Fruit fly (Drosophila melanogaster) whole organism, embryonic: ENCODE measurements around the gene CG32554.

Source experiments
- Awh ChIP-seq: fragments of 200-800 bp; sonication (Bioruptor generic); IDR thresholded peaks from 2 replicates; pipeline ENCODE4, ENCODE4 v1.3.6; 2022; ENCODE audit warnings: missing biosample characterization, missing genetic modification characterization
- CG15479 ChIP-seq: fragments of 200-800 bp; sonication (Bioruptor generic); optimal IDR thresholded peaks from 3 replicates; lab custom pipeline; 2019; ENCODE audit warnings: missing biosample characterization, mild to moderate bottlenecking, missing genetic modification characterization, moderate library complexity
- CG17186 ChIP-seq: fragments of 200-800 bp; sonication (Bioruptor generic); optimal IDR thresholded peaks from 3 replicates; lab custom pipeline; 2017; ENCODE audit warnings: missing biosample characterization, missing genetic modification reagents, missing genetic modification characterization
- CG17359 ChIP-seq: fragments of 200-800 bp; sonication (Bioruptor generic); optimal IDR thresholded peaks from 3 replicates; lab custom pipeline; 2018; ENCODE audit warnings: missing biosample characterization, mild to moderate bottlenecking, missing genetic modification characterization, moderate library complexity
- CG1792 ChIP-seq: fragments of 200-800 bp; sonication (Bioruptor generic); optimal IDR thresholded peaks from 2 replicates; lab custom pipeline; 2016; ENCODE audit warnings: missing biosample characterization, missing genetic modification characterization
- CG2129 ChIP-seq: fragments of 200-800 bp; sonication (Bioruptor generic); IDR thresholded peaks from 2 replicates; pipeline ENCODE4 v1.3.6; 2022; ENCODE audit warnings: missing biosample characterization, missing genetic modification characterization; ENCODE audit not compliant: partially characterized antibody
- CG2889 ChIP-seq: fragments of 200-800 bp; sonication (Bioruptor generic); IDR thresholded peaks from 3 replicates; pipeline ENCODE4 v1.3.6; 2022; ENCODE audit warnings: missing biosample characterization, missing genetic modification characterization
- CG3065 ChIP-seq: fragments of 200-800 bp; sonication (Bioruptor generic); optimal IDR thresholded peaks from 2 replicates; lab custom pipeline; 2016; ENCODE audit warnings: missing biosample characterization, missing genetic modification characterization
- CG33557 ChIP-seq: fragments of 200-800 bp; sonication (Bioruptor generic); optimal IDR thresholded peaks from 2 replicates; lab custom pipeline; 2019; ENCODE audit warnings: missing biosample characterization, mild to moderate bottlenecking, missing genetic modification characterization, moderate library complexity
- CG4360 ChIP-seq: fragments of 200-800 bp; sonication (Bioruptor generic); IDR thresholded peaks from 2 replicates; pipeline ENCODE4 v1.3.6; 2022; ENCODE audit warnings: missing biosample characterization, missing genetic modification characterization
- CG6791 ChIP-seq: fragments of 200-800 bp; sonication (Bioruptor generic); IDR thresholded peaks from 3 replicates; pipeline ENCODE4 v1.3.6; 2022; ENCODE audit warnings: missing biosample characterization, missing genetic modification characterization; ENCODE audit not compliant: partially characterized antibody
- CTCF ChIP-seq: fragments of 200-800 bp; sonication (Bioruptor generic); optimal IDR thresholded peaks from 2 replicates; lab custom pipeline; 2017; ENCODE audit warnings: missing biosample characterization, mild to moderate bottlenecking, missing genetic modification characterization, moderate library complexity
- Chrac-16 ChIP-seq: fragments of 200-800 bp; sonication (Bioruptor generic); optimal IDR thresholded peaks from 3 replicates; lab custom pipeline; 2016; ENCODE audit warnings: missing biosample characterization, missing genetic modification characterization
- Dip2 ChIP-seq: fragments of 200-800 bp; sonication (Bioruptor generic); IDR thresholded peaks from 2 replicates; pipeline ENCODE4 v1.3.6; 2022; ENCODE audit warnings: missing biosample characterization, missing genetic modification characterization
- Elba2 ChIP-seq: fragments of 200-800 bp; sonication (Bioruptor generic); optimal IDR thresholded peaks from 3 replicates; lab custom pipeline; 2016; ENCODE audit warnings: missing biosample characterization, missing genetic modification characterization
- Ets65A ChIP-seq: fragments of 200-800 bp; sonication (Bioruptor generic); peaks from one replicate; lab custom pipeline; 2016; ENCODE audit warnings: missing biosample characterization, missing genetic modification characterization
- HLH3B ChIP-seq: fragments of 200-800 bp; sonication (Bioruptor generic); IDR thresholded peaks from 2 replicates; pipeline ENCODE4 v1.3.6; 2022; ENCODE audit warnings: missing biosample characterization, missing genetic modification characterization
- HLH4C ChIP-seq: fragments of 200-800 bp; sonication (Bioruptor generic); IDR thresholded peaks from 3 replicates; pipeline ENCODE4 v1.3.6; 2022; ENCODE audit warnings: missing biosample characterization, missing genetic modification characterization; ENCODE audit not compliant: partially characterized antibody
- Hr51 ChIP-seq, 2 experiments: fragments of 200-800 bp; sonication (Bioruptor generic); optimal IDR thresholded peaks; 2 replicates in 1 of 2; 3 replicates in 1 of 2; lab custom pipeline; 2016 to 2018; ENCODE audit warnings: missing biosample characterization in 2 of 2, missing genetic modification characterization in 2 of 2, mild to moderate bottlenecking in 1 of 2, moderate library complexity in 1 of 2
- Jarid2 ChIP-seq: fragments of 200-800 bp; sonication (Bioruptor generic); optimal IDR thresholded peaks from 3 replicates; lab custom pipeline; 2017; ENCODE audit warnings: mild to moderate bottlenecking, missing biosample characterization, missing genetic modification reagents, missing genetic modification characterization
- Lpt ChIP-seq: fragments of >200 bp; optimal IDR thresholded peaks from 2 replicates; lab custom pipeline; 2018; ENCODE audit warnings: missing biosample characterization, missing genetic modification characterization
- NFAT ChIP-seq: fragments of 200-800 bp; sonication (Bioruptor generic); IDR thresholded peaks from 2 replicates; pipeline ENCODE4 v1.3.6; 2022; ENCODE audit warnings: missing biosample characterization, missing genetic modification characterization
- NfI ChIP-seq: fragments of 200-800 bp; sonication (Bioruptor generic); optimal IDR thresholded peaks from 3 replicates; lab custom pipeline; 2018; ENCODE audit warnings: missing biosample characterization, mild to moderate bottlenecking, missing genetic modification characterization, moderate library complexity
- PHDP ChIP-seq: fragments of 200-800 bp; sonication (Bioruptor generic); optimal IDR thresholded peaks from 3 replicates; lab custom pipeline; 2018; ENCODE audit warnings: missing biosample characterization, mild to moderate bottlenecking, missing genetic modification characterization, moderate library complexity
- Taf1 ChIP-seq: fragments of 200-800 bp; sonication (Bioruptor generic); IDR thresholded peaks from 2 replicates; pipeline ENCODE4 v1.3.6; 2022; ENCODE audit warnings: missing biosample characterization, missing genetic modification characterization
- abd-A ChIP-seq: fragments of 200-800 bp; sonication (Bioruptor generic); optimal IDR thresholded peaks from 3 replicates; lab custom pipeline; 2019; ENCODE audit warnings: missing biosample characterization, mild to moderate bottlenecking, missing genetic modification characterization, moderate library complexity
- aop ChIP-seq: fragments of 200-800 bp; sonication (Bioruptor generic); IDR thresholded peaks from 2 replicates; pipeline ENCODE4 v1.3.6; 2022; ENCODE audit warnings: missing biosample characterization, missing genetic modification characterization
- ash1 ChIP-seq: fragments of 200-800 bp; sonication (Bioruptor generic); optimal IDR thresholded peaks from 2 replicates; lab custom pipeline; 2018; ENCODE audit warnings: missing biosample characterization, mild to moderate bottlenecking, missing genetic modification characterization
- bigmax ChIP-seq: fragments of 200-800 bp; sonication (Bioruptor generic); optimal IDR thresholded peaks from 2 replicates; lab custom pipeline; 2018; ENCODE audit warnings: missing biosample characterization, mild to moderate bottlenecking, missing genetic modification characterization
- cad ChIP-seq: fragments of >200 bp; optimal IDR thresholded peaks from 2 replicates; lab custom pipeline; 2017; ENCODE audit warnings: missing biosample characterization, missing genetic modification characterization
- cas ChIP-seq: fragments of 200-800 bp; sonication (Bioruptor generic); IDR thresholded peaks from 2 replicates; pipeline ENCODE4 v1.3.6; 2022; ENCODE audit warnings: missing biosample characterization, missing genetic modification characterization
- chinmo ChIP-seq: fragments of 200-800 bp; sonication (Bioruptor generic); IDR thresholded peaks from 4 replicates; pipeline ENCODE4 v1.3.6; 2022; ENCODE audit warnings: missing biosample characterization, missing genetic modification characterization; ENCODE audit not compliant: partially characterized antibody
- crol ChIP-seq: fragments of 200-800 bp; sonication (Bioruptor generic); IDR thresholded peaks from 2 replicates; pipeline ENCODE4 v1.3.6; 2022; ENCODE audit warnings: missing biosample characterization, missing genetic modification characterization
- eve ChIP-seq, 2 experiments: fragments of >200 bp; optimal IDR thresholded peaks; 2 replicates each; lab custom pipeline; 2017; ENCODE audit warnings: missing biosample characterization in 2 of 2, missing genetic modification characterization in 2 of 2
- exex ChIP-seq: fragments of 200-800 bp; sonication (Bioruptor generic); optimal IDR thresholded peaks from 4 replicates; lab custom pipeline; 2018; ENCODE audit warnings: missing biosample characterization, mild to moderate bottlenecking, missing genetic modification characterization, moderate library complexity
- fru ChIP-seq: fragments of >200 bp; optimal IDR thresholded peaks from 2 replicates; lab custom pipeline; 2017
- grau ChIP-seq: fragments of 200-800 bp; optimal IDR thresholded peaks from 3 replicates; lab custom pipeline; 2019; ENCODE audit warnings: missing biosample characterization, mild to moderate bottlenecking, missing genetic modification characterization, moderate library complexity
- insv ChIP-seq, 2 experiments: fragments of 200-800 bp; sonication (Bioruptor generic); optimal IDR thresholded peaks; 3 replicates each; lab custom pipeline; 2016 to 2018; ENCODE audit warnings: missing biosample characterization in 2 of 2, missing genetic modification characterization in 2 of 2
- kah ChIP-seq: fragments of 200-800 bp; sonication (Bioruptor generic); optimal IDR thresholded peaks from 2 replicates; lab custom pipeline; 2018; ENCODE audit warnings: missing biosample characterization, mild to moderate bottlenecking, missing genetic modification characterization
- lov ChIP-seq, 2 experiments: fragments of 200-800 bp in 1 of 2; fragments of >200 bp in 1 of 2; sonication (Bioruptor generic) in 1 of 2; IDR thresholded peaks in 1 of 2; optimal IDR thresholded peaks in 1 of 2; 2 replicates in 1 of 2; 3 replicates in 1 of 2; pipeline versions ENCODE4 v1.3.6 to Lab custom; 2017 to 2022; ENCODE audit warnings: missing biosample characterization in 1 of 2, missing genetic modification characterization in 1 of 2
- pita ChIP-seq: fragments of 200-800 bp; sonication (Bioruptor generic); optimal IDR thresholded peaks from 2 replicates; lab custom pipeline; 2017; ENCODE audit warnings: missing biosample characterization, mild to moderate bottlenecking, missing genetic modification characterization
- psq ChIP-seq: fragments of 200-800 bp; sonication (Bioruptor generic); optimal IDR thresholded peaks from 2 replicates; lab custom pipeline; 2017; ENCODE audit warnings: missing biosample characterization, missing genetic modification characterization
- sens ChIP-seq: fragments of 200-800 bp; sonication (Bioruptor generic); peaks from one replicate; lab custom pipeline; 2016; ENCODE audit warnings: missing biosample characterization, missing genetic modification characterization
- slbo ChIP-seq: fragments of 200-800 bp; sonication (Bioruptor generic); IDR thresholded peaks from 2 replicates; pipeline ENCODE4 v1.3.6; 2022; ENCODE audit warnings: missing biosample characterization, missing genetic modification characterization
- stc ChIP-seq: fragments of 200-800 bp; sonication (Bioruptor generic); IDR thresholded peaks from 2 replicates; pipeline ENCODE4 v1.3.6; 2022; ENCODE audit warnings: missing biosample characterization, missing genetic modification characterization
- stwl ChIP-seq: fragments of 200-800 bp; sonication (Bioruptor generic); optimal IDR thresholded peaks from 3 replicates; lab custom pipeline; 2018; ENCODE audit warnings: missing biosample characterization, mild to moderate bottlenecking, missing genetic modification characterization, moderate library complexity
- zfh2 ChIP-seq: fragments of 200-800 bp; sonication (Bioruptor generic); optimal IDR thresholded peaks from 2 replicates; lab custom pipeline; 2016; ENCODE audit warnings: missing biosample characterization, missing genetic modification characterization

CG32554 gene

dm6 chrX:17886449-17887207 lies 34.1 kb upstream of the CG32554 start (continued):
- TF ChIP-seq CG4360 (GFP tag; lab: Robert Waterston, UW) (peak; percentile 99), Ets65A (GFP tag; lab: Kevin White, UChicago) (no peak), zfh2 (no peak), NFAT (GFP tag; lab: Robert Waterston, UW) (peak; percentile 33; the same call in 1 of the 2 replicates), Jarid2 (GFP tag; lab: Kevin White, UChicago) (peak; percentile 23), Hr51 (GFP tag; optimal IDR thresholded peaks at IDR 0.05; lab: Kevin White, UChicago) (peak in 1 of 2 experiments; percentile 22), sens (peak; percentile 55), CG3065 (no peak)

- peak in 1 of 2 experiments; percentile 70 for TF ChIP-seq eve (GFP tag; optimal IDR thresholded peaks at IDR 0.05; lab: Kevin White, UChicago)
- TF ChIP-seq Awh (GFP tag; lab: Robert Waterston, UW): no peak
- TF ChIP-seq stc (GFP tag; lab: Robert Waterston, UW): no peak
- no peak for TF ChIP-seq HLH3B (GFP tag; lab: Robert Waterston, UW)
- TF ChIP-seq CG17186 (GFP tag; lab: Kevin White, UChicago): peak; percentile 98
- no peak for TF ChIP-seq ash1 (GFP tag; lab: Kevin White, UChicago)
- peak; percentile 48 for TF ChIP-seq Elba2 (GFP tag; lab: Kevin White, UChicago)
- TF ChIP-seq crol (GFP tag; lab: Robert Waterston, UW): no peak
- peak; percentile 29 for TF ChIP-seq cad (GFP tag; lab: Kevin White, UChicago)
- no peak for TF ChIP-seq psq (GFP tag; lab: Kevin White, UChicago)
- no peak for TF ChIP-seq kah (GFP tag; lab: Kevin White, UChicago)
- TF ChIP-seq insv (GFP tag; optimal IDR thresholded peaks at IDR 0.05; lab: Kevin White, UChicago): peak; percentile 78 to 96
- no peak for TF ChIP-seq Taf1 (GFP tag; lab: Robert Waterston, UW)
- TF ChIP-seq bigmax (GFP tag; lab: Kevin White, UChicago): peak; percentile 95
- no peak for TF ChIP-seq abd-A (tag; lab: Kevin White, UChicago)
- no peak for TF ChIP-seq CG33557
- no peak for TF ChIP-seq CG2129
- no peak for TF ChIP-seq slbo (GFP tag; lab: Robert Waterston, UW)
- no peak for TF ChIP-seq CG1792 (GFP tag; lab: Kevin White, UChicago)
- no peak for TF ChIP-seq exex (tag; lab: Kevin White, UChicago)
- TF ChIP-seq, all 482 proteins: peak for 6
Observed at dm6 chrX:17886107-17886448, 33.6 kb upstream of the CG32554 start.

- TF ChIP-seq CG17359 (tag; lab: Kevin White, UChicago): no peak
- TF ChIP-seq CG15479: peak; percentile 30
- 0 out of 4 replicates have a peak, but pooled peaks have one; percentile 62 for TF ChIP-seq chinmo
- TF ChIP-seq grau (tag; lab: Kevin White, UChicago): no peak
- TF ChIP-seq PHDP (tag; lab: Kevin White, UChicago): no peak
- TF ChIP-seq stwl (tag; lab: Kevin White, UChicago): peak; percentile 20
- no peak for TF ChIP-seq Lpt (GFP tag; lab: Kevin White, UChicago)
- TF ChIP-seq sens: peak; percentile 55
Observed at dm6 chrX:17885295-17885694, 32.8 kb upstream of the CG32554 start.

dm6 chrX:17884567-17884966 lies 32.1 kb upstream of the CG32554 start:
- TF ChIP-seq aop (GFP tag; lab: Robert Waterston, UW) (no peak), Chrac-16 (GFP tag; lab: Kevin White, UChicago) (no peak), stwl (tag; lab: Kevin White, UChicago) (peak; percentile 31), CTCF (GFP tag; lab: Kevin White, UChicago) (peak; percentile 89), cas (GFP tag; lab: Robert Waterston, UW) (no peak), CG6791 (peak; percentile 50; the same call in 1 of the 3 replicates), fru (lab: Kevin White, UChicago) (no peak), CG2889 (GFP tag; lab: Robert Waterston, UW) (0 out of 3 replicates have a peak, but pooled peaks have one; percentile 10), pita (GFP tag; lab: Kevin White, UChicago) (peak; percentile 24), Dip2 (no peak), NfI (no peak), lov (optimal IDR thresholded peaks at IDR 0.05; lab: Kevin White, UChicago) (no peak), lov (GFP tag; IDR thresholded peaks at IDR 0.05; lab: Robert Waterston, UW) (0 out of 3 replicates have a peak, but pooled peaks have one; percentile 24), HLH4C (GFP tag; lab: Robert Waterston, UW) (0 out of 3 replicates have a peak, but pooled peaks have one; percentile 40)
